Worm (Caenorhabditis elegans): Measurements from ENCODE around the gene ZK1127.5.
A peak's percentile ranks its signal among the peaks of the same experiment; 100 is the strongest.
"Not testable (repeated sequence)": the region's sequence is repeated elsewhere in the genome, so short reads cannot be mapped to it uniquely, and the experiment has no call there.

ZK1127.5 gene

DNA sequence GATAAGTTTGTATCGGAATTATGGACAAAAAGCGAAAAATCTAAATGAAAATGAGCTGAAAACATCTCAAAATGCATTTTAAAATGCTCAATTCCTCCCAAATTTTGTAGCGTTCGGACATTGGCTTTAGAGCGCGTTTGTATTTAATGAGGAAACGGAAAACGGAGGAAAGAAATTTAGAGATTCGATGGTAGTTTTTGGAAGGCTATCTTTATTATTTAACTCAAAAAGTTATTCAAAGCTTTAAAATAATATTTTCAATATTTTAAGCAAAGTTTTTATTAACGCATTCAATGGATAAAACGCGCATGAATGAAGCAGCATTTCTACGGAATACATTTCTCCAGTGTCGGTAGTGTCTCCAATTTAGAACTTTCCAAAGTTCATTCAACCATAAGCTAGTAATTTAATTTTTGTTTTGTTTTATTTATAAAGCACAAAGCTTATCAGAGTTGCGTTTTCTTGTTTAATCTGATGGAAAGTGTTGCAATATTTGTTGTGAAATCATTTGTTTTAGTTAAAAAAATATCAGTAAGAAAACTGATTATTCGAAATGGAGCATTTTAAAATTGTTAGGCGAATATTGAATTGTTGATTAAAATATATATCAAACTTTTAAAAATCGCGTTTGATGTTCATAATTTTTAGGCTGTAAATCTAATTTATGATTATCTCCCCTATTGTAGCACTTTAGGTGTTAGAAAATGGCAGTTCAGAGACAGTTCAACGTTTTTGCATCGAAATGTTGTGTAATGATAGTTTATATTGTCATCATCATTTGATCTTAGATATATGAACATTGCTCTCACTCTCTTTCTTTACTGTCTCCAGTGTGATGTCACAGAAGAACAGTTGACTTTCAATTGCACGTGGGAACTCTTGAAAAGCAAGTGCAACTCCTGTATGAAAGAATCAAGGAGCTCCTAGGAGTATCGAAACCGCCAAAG is 22.4 kb downstream of the ZK1127.5 start:
- TF ChIP-seq lin-13 (GFP tag; optimal IDR thresholded peaks at IDR 0.05) (peak; percentile 41), mdl-1 (tag; optimal IDR thresholded peaks at IDR 0.05) (peak in 1 of 2 experiments; percentile 23), crh-2 (tag; optimal IDR thresholded peaks at IDR 0.05) (peak; percentile 42), nhr-21 (tag; optimal IDR thresholded peaks at IDR 0.05) (peak; percentile 12), unc-62 (GFP tag; optimal IDR thresholded peaks at IDR 0.05) (no peak), egl-27 (tag; optimal IDR thresholded peaks at IDR 0.05) (no peak), nhr-11 (tag; optimal IDR thresholded peaks at IDR 0.05) (peak; percentile 57), F13H6.1 (tag; optimal IDR thresholded peaks at IDR 0.05) (peak; percentile 55), gmeb-1 (tag; optimal IDR thresholded peaks at IDR 0.05) (peak; percentile 50), sma-3 (GFP tag; optimal IDR thresholded peaks at IDR 0.05) (peak; percentile 73), nhr-25 (tag; optimal IDR thresholded peaks at IDR 0.05) (no peak), unc-55 (GFP tag; optimal IDR thresholded peaks at IDR 0.05) (peak; percentile 77), lsy-2 (tag; optimal IDR thresholded peaks at IDR 0.05) (peak; percentile 14 to 83), elt-1 (tag; optimal IDR thresholded peaks at IDR 0.05) (no peak), sma-9 (GFP tag; optimal IDR thresholded peaks at IDR 0.05) (peak; percentile 76), sma-9 (tag; optimal IDR thresholded peaks at IDR 0.05) (no peak), C34F6.9 (tag; optimal IDR thresholded peaks at IDR 0.05) (peak; percentile 96), ztf-4 (tag; optimal IDR thresholded peaks at IDR 0.05) (peak; percentile 2), fos-1 (tag; optimal IDR thresholded peaks at IDR 0.05) (peak; percentile 24), nhr-129 (tag; optimal IDR thresholded peaks at IDR 0.05) (peak; percentile 70)

DNA sequence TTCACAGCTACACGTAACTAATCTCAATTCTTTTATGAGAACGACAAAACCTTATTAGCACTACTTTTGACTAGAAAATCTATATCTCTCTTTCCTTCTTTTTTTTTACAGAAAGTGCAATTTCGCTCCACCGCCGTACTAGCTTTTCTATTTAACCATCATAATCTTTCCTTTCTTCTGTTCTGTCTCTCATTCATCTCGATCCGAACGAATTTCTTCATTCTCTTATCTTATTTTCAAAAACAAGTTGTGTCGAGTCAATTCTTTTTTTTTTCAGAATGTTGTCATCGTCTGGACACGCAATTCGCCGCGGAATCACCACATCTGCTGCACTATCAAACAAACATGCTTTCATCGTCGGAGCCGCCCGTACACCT is 23.1 kb downstream of the ZK1127.5 start, which contains the start of gene kat-1:
Gene kat-1 (plus strand): TSS at position 278 of the 377 bp plus-strand sequence.
- TF ChIP-seq blmp-1 (tag; optimal IDR thresholded peaks at IDR 0.05; ENCODE audit: insufficient read depth) (no peak), ztf-11 (tag; optimal IDR thresholded peaks at IDR 0.05) (no peak), R02D3.7 (tag; optimal IDR thresholded peaks at IDR 0.05) (no peak), unc-55 (GFP tag; optimal IDR thresholded peaks at IDR 0.05) (no peak), ZK546.5 (tag; optimal IDR thresholded peaks at IDR 0.05) (no peak), ceh-16 (tag; optimal IDR thresholded peaks at IDR 0.05) (no peak), snpc-4 (tag; optimal IDR thresholded peaks at IDR 0.05) (no peak), egl-27 (tag; optimal IDR thresholded peaks at IDR 0.05) (no peak), lin-13 (GFP tag; optimal IDR thresholded peaks at IDR 0.05) (no peak), nhr-129 (tag; optimal IDR thresholded peaks at IDR 0.05) (no peak), fos-1 (tag; optimal IDR thresholded peaks at IDR 0.05) (no peak), sma-9 (GFP tag; optimal IDR thresholded peaks at IDR 0.05) (no peak), sma-9 (tag; optimal IDR thresholded peaks at IDR 0.05) (no peak), nhr-6 (tag; optimal IDR thresholded peaks at IDR 0.05) (no peak), nhr-237 (tag; optimal IDR thresholded peaks at IDR 0.05) (no peak), peb-1 (tag; optimal IDR thresholded peaks at IDR 0.05) (no peak), mdl-1 (tag; optimal IDR thresholded peaks at IDR 0.05) (no peak), unc-62 (GFP tag; optimal IDR thresholded peaks at IDR 0.05) (no peak), elt-3 (tag; optimal IDR thresholded peaks at IDR 0.05) (no peak), mab-5 (tag; optimal IDR thresholded peaks at IDR 0.05) (no peak), ceh-82 (tag; optimal IDR thresholded peaks at IDR 0.05) (no peak)

DNA sequence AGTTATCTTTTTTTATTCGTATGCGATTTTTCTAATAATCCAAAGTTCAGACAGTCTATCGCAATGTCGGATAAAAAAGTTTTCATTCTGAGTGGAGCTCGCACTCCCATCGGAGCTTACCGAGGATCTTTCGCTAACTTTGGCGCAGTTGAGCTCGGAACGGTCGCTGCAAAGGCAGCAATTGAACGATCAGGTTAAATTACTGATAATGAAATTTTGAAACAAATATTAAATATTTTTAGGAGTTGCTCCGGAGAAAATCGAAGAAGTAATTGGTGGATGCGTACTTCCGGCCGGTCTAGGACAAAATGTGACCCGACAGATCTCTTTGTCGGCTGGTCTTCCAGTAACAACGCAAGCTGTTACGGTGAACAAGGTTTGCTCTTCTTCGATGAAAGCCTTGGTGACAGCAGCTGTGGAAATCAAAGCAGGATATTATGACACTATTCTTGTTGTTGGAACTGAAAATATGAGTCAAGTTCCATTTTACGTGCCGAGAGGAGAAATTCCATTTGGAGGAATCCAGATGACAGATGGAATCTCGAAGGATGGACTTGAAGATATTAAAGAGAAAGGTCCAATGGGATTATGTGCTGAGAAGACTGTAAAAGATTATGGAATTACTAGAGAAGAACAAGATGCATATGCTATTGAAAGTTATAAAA is 25.2 kb downstream of the ZK1127.5 start, which contains the start of gene T02G5.7:
Gene T02G5.7 (plus strand): TSS at position 51 of the 665 bp plus-strand sequence.
- TF ChIP-seq mab-5 (tag; optimal IDR thresholded peaks at IDR 0.05), result no peak
- TF ChIP-seq nhr-23 (tag; optimal IDR thresholded peaks at IDR 0.05), result no peak
- TF ChIP-seq aly-2 (tag; optimal IDR thresholded peaks at IDR 0.05), result no peak
- TF ChIP-seq peb-1 (tag; optimal IDR thresholded peaks at IDR 0.05), result no peak
- no peak for TF ChIP-seq gmeb-1 (tag; optimal IDR thresholded peaks at IDR 0.05)
- peak in 1 of 2 experiments; percentile 8 for TF ChIP-seq lsy-2 (tag; optimal IDR thresholded peaks at IDR 0.05)

DNA sequence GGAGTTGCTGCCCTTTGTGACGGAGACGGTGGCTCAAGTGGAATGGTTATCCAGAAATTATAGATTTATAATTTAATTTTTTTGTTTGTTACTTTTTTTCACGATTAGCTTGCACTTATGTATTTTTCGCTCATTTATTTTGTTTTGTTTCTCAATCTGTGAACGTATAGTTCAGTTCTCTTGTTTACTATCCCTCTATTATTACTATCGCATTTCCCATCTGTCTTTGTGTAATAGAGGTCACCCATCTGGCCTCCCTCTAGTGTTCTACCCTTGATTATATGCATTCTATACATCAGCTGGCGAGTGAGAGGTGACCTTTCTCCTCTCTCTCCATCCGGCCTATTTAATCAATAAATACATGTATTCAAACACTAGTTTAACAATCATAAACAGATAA is 33.5 kb downstream of the ZK1127.5 start, which contains the start of the genes T02G5.14 and T02G5.15:
Gene T02G5.14 (plus strand): TSS at position 301 of the 400 bp plus-strand sequence.
Gene T02G5.15 (plus strand): TSS at position 301 of the 400 bp plus-strand sequence.
- not testable (repeated sequence) for TF ChIP-seq mab-5 (tag; optimal IDR thresholded peaks at IDR 0.05); unc-62 (GFP tag; optimal IDR thresholded peaks at IDR 0.05); C34F6.9 (tag; optimal IDR thresholded peaks at IDR 0.05)

Data from whole organism, L2 larva.